Worm (Caenorhabditis elegans): Measurements from ENCODE around the gene rpb-12.

DNA sequence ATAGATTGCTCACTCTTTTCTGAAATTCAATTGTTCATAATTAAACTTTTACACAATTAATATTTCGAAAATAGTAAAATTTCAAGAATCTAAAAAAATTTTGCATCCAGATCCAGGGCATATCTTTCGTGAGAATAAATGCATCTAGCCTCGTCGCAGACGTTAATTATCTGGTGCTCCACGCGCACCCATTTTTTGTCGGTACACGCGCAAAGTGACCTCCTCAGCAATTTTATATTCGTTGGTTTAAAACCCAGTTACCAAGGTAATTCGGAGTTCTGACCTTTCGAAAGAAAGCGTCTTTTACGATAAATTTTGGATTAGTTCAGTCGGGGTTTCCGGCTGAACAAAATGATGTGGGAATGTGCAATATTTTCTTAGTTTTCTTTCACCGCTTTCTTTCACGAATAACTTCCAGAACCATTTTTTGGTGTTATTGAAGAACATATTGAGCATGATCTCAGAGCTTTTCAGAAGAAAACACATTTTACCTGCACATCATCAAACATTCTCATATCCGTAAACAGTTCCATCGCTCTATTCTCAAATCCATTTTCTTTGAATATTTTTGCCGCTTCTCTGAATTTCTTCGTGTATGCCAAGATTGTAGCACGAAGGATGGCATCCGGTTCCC, 6.4 kb downstream of the rpb-12 start:
- TF ChIP-seq skn-1 (tag; optimal IDR thresholded peaks at IDR 0.05) (no peak), unc-39 (tag; optimal IDR thresholded peaks at IDR 0.05) (no peak), sea-2 (GFP tag; optimal IDR thresholded peaks at IDR 0.05) (no peak), snpc-4 (tag; optimal IDR thresholded peaks at IDR 0.05) (no peak), ama-1 (optimal IDR thresholded peaks at IDR 0.05) (no peak), egl-27 (tag; optimal IDR thresholded peaks at IDR 0.05) (no peak), fkh-10 (GFP tag; optimal IDR thresholded peaks at IDR 0.05) (no peak)
